Fruit fly (Drosophila melanogaster) whole organism, embryonic: ENCODE data around the gene Gcat.

Experiments used
- Blimp-1 ChIP-seq: fragments of 200-800 bp; sonication (Bioruptor generic); optimal IDR thresholded peaks from 3 replicates; lab custom pipeline; 2018; ENCODE audit warnings: missing biosample characterization, missing genetic modification characterization, mild to moderate bottlenecking, moderate library complexity, missing genetic modification reagents
- CG11085 ChIP-seq: fragments of 200-800 bp; sonication (Bioruptor generic); IDR thresholded peaks from 2 replicates; pipeline ENCODE4 v1.3.6; 2022; ENCODE audit warnings: missing biosample characterization, missing genetic modification characterization
- CG12299 ChIP-seq: fragments of 200-800 bp; sonication (Bioruptor generic); optimal IDR thresholded peaks from 2 replicates; lab custom pipeline; 2018; ENCODE audit warnings: missing biosample characterization, mild to moderate bottlenecking, missing genetic modification characterization
- CG12659 ChIP-seq: fragments of 200-800 bp; sonication (Bioruptor generic); optimal IDR thresholded peaks from 3 replicates; lab custom pipeline; 2017; ENCODE audit warnings: mild to moderate bottlenecking, missing biosample characterization, missing genetic modification reagents, missing genetic modification characterization
- CG12942 ChIP-seq: fragments of 200-800 bp; sonication (Bioruptor generic); optimal IDR thresholded peaks from 3 replicates; lab custom pipeline; 2016; ENCODE audit warnings: missing biosample characterization, missing genetic modification characterization
- CG14710 ChIP-seq: fragments of 200-800 bp; sonication (Bioruptor generic); optimal IDR thresholded peaks from 3 replicates; lab custom pipeline; 2019; ENCODE audit warnings: missing biosample characterization, mild to moderate bottlenecking, missing genetic modification characterization, moderate library complexity
- CG14965 ChIP-seq: fragments of 200-800 bp; sonication (Bioruptor generic); optimal IDR thresholded peaks from 2 replicates; lab custom pipeline; 2016; ENCODE audit warnings: missing biosample characterization, missing genetic modification characterization, borderline replicate concordance
- CG1529 ChIP-seq: fragments of 200-800 bp; sonication (Bioruptor generic); optimal IDR thresholded peaks from 3 replicates; lab custom pipeline; 2018; ENCODE audit warnings: missing biosample characterization, missing genetic modification characterization
- CG15601 ChIP-seq: fragments of 200-800 bp; sonication (Bioruptor generic); optimal IDR thresholded peaks from 3 replicates; lab custom pipeline; 2019; ENCODE audit warnings: missing biosample characterization, mild to moderate bottlenecking, missing genetic modification characterization, moderate library complexity
- CG17568 ChIP-seq: fragments of 200-800 bp; sonication (Bioruptor generic); optimal IDR thresholded peaks from 2 replicates; lab custom pipeline; 2018; ENCODE audit warnings: missing biosample characterization, mild to moderate bottlenecking, missing genetic modification characterization, moderate library complexity
- CG18599 ChIP-seq: fragments of 200-800 bp; sonication (Bioruptor generic); optimal IDR thresholded peaks from 3 replicates; lab custom pipeline; 2017; ENCODE audit warnings: missing biosample characterization, missing genetic modification characterization, mild to moderate bottlenecking, moderate library complexity, missing genetic modification reagents
- CG31365 ChIP-seq: fragments of 200-800 bp; sonication (Bioruptor generic); optimal IDR thresholded peaks from 2 replicates; lab custom pipeline; 2018; ENCODE audit warnings: missing biosample characterization, mild to moderate bottlenecking, missing genetic modification characterization
- CG42726 ChIP-seq: fragments of 200-800 bp; sonication (Bioruptor generic); IDR thresholded peaks from 2 replicates; pipeline ENCODE4 v1.3.6; 2022; ENCODE audit warnings: missing biosample characterization, missing genetic modification characterization; ENCODE audit not compliant: partially characterized antibody
- CG43689 ChIP-seq: fragments of 200-800 bp; sonication (Bioruptor generic); IDR thresholded peaks from 2 replicates; pipeline ENCODE4 v1.3.6; 2022; ENCODE audit warnings: missing biosample characterization, missing genetic modification characterization
- CG5953 ChIP-seq: fragments of 200-800 bp; sonication (Bioruptor generic); IDR thresholded peaks from 2 replicates; pipeline ENCODE4 v1.3.6; 2022; ENCODE audit warnings: missing biosample characterization, missing genetic modification characterization
- CG6854 ChIP-seq: fragments of 200-800 bp; sonication (Bioruptor generic); optimal IDR thresholded peaks from 3 replicates; lab custom pipeline; 2017; ENCODE audit warnings: missing biosample characterization, mild to moderate bottlenecking, missing genetic modification characterization
- CG7786 ChIP-seq: fragments of 200-800 bp; sonication (Bioruptor generic); optimal IDR thresholded peaks from 2 replicates; lab custom pipeline; 2016; ENCODE audit warnings: missing biosample characterization, missing genetic modification characterization
- D19B ChIP-seq: fragments of 200-800 bp; sonication (Bioruptor generic); optimal IDR thresholded peaks from 2 replicates; lab custom pipeline; 2017; ENCODE audit warnings: missing biosample characterization, mild to moderate bottlenecking, missing genetic modification characterization
- Dad ChIP-seq: fragments of 200-800 bp; sonication (Bioruptor generic); optimal IDR thresholded peaks from 3 replicates; lab custom pipeline; 2016; ENCODE audit warnings: missing biosample characterization, missing genetic modification characterization
- Dbx ChIP-seq: fragments of 200-800 bp; sonication (Bioruptor generic); IDR thresholded peaks from 3 replicates; pipeline ENCODE4 v1.3.6; 2022; ENCODE audit warnings: missing biosample characterization, missing genetic modification characterization
- Dll ChIP-seq: fragments of 200-800 bp; sonication (Bioruptor generic); IDR thresholded peaks from 4 replicates; pipeline ENCODE4 v1.3.6; 2022; ENCODE audit warnings: missing biosample characterization, missing genetic modification characterization; ENCODE audit not compliant: partially characterized antibody
- Fer2 ChIP-seq: fragments of 200-800 bp; sonication (Bioruptor generic); optimal IDR thresholded peaks from 2 replicates; lab custom pipeline; 2018; ENCODE audit warnings: missing biosample characterization, mild to moderate bottlenecking, missing genetic modification characterization, moderate library complexity
- Fer3 ChIP-seq: fragments of 200-800 bp; sonication (Bioruptor generic); optimal IDR thresholded peaks from 2 replicates; lab custom pipeline; 2018; ENCODE audit warnings: missing biosample characterization, mild to moderate bottlenecking, missing genetic modification characterization, moderate library complexity
- Hmx ChIP-seq: fragments of 200-800 bp; sonication (Bioruptor generic); optimal IDR thresholded peaks from 2 replicates; lab custom pipeline; 2016; ENCODE audit warnings: missing biosample characterization, missing genetic modification characterization
- Meics ChIP-seq: fragments of 200-800 bp; sonication (Bioruptor generic); optimal IDR thresholded peaks from 2 replicates; lab custom pipeline; 2017; ENCODE audit warnings: missing biosample characterization, mild to moderate bottlenecking, missing genetic modification characterization
- NK7.1 ChIP-seq: fragments of 200-800 bp; sonication (Bioruptor generic); optimal IDR thresholded peaks from 3 replicates; lab custom pipeline; 2016; ENCODE audit warnings: missing biosample characterization, missing genetic modification characterization
- Poxn ChIP-seq: fragments of 200-800 bp; sonication (Bioruptor generic); IDR thresholded peaks from 2 replicates; pipeline ENCODE4 v1.3.6; 2022; ENCODE audit warnings: missing biosample characterization, missing genetic modification characterization
- Sry-β ChIP-seq: fragments of 200-800 bp; sonication (Bioruptor generic); optimal IDR thresholded peaks from 2 replicates; lab custom pipeline; 2018; ENCODE audit warnings: missing biosample characterization, mild to moderate bottlenecking, missing genetic modification characterization, moderate library complexity
- Trl ChIP-seq, 3 experiments: fragments of >200 bp in 2 of 3; fragments of 200-800 bp in 1 of 3; sonication (Bioruptor generic) in 1 of 3; optimal IDR thresholded peaks; 2 replicates in 1 of 3; 3 replicates in 2 of 3; lab custom pipeline; 2016 to 2017; ENCODE audit warnings: missing biosample characterization in 1 of 3, missing genetic modification characterization in 1 of 3
- Vsx1 ChIP-seq: fragments of 200-800 bp; sonication (Bioruptor generic); optimal IDR thresholded peaks from 2 replicates; lab custom pipeline; 2017; ENCODE audit warnings: missing biosample characterization, mild to moderate bottlenecking, missing genetic modification characterization, missing genetic modification reagents
- amos ChIP-seq: fragments of 200-800 bp; sonication (Bioruptor generic); IDR thresholded peaks from 2 replicates; pipeline ENCODE4 v1.3.6; 2022; ENCODE audit warnings: missing biosample characterization, missing genetic modification characterization; ENCODE audit not compliant: partially characterized antibody
- bbx ChIP-seq: fragments of 200-800 bp; sonication (Bioruptor generic); IDR thresholded peaks from 2 replicates; pipeline ENCODE4 v1.3.6; 2022; ENCODE audit warnings: missing biosample characterization, missing genetic modification characterization; ENCODE audit not compliant: partially characterized antibody
- ftz-f1 ChIP-seq: fragments of 200-800 bp; sonication (Bioruptor generic); optimal IDR thresholded peaks from 2 replicates; lab custom pipeline; 2016; ENCODE audit warnings: missing biosample characterization, missing genetic modification characterization
- gem ChIP-seq: fragments of 200-800 bp; sonication (Bioruptor generic); optimal IDR thresholded peaks from 2 replicates; lab custom pipeline; 2019; ENCODE audit warnings: missing biosample characterization, mild to moderate bottlenecking, missing genetic modification characterization, moderate library complexity
- grau ChIP-seq: fragments of 200-800 bp; optimal IDR thresholded peaks from 3 replicates; lab custom pipeline; 2019; ENCODE audit warnings: missing biosample characterization, mild to moderate bottlenecking, missing genetic modification characterization, moderate library complexity
- gsb ChIP-seq: fragments of 200-800 bp; sonication (Bioruptor generic); IDR thresholded peaks from 2 replicates; pipeline ENCODE4 v1.3.6; 2022; ENCODE audit warnings: missing biosample characterization, missing genetic modification characterization
- klu ChIP-seq: fragments of 200-800 bp; sonication (Bioruptor generic); IDR thresholded peaks from 2 replicates; pipeline ENCODE4 v1.3.6; 2022; ENCODE audit warnings: missing biosample characterization, missing genetic modification characterization
- lbe ChIP-seq: fragments of 200-800 bp; sonication (Bioruptor generic); optimal IDR thresholded peaks from 2 replicates; lab custom pipeline; 2016; ENCODE audit warnings: missing biosample characterization, mild to moderate bottlenecking, missing genetic modification characterization
- nau ChIP-seq: fragments of 200-800 bp; sonication (Bioruptor generic); optimal IDR thresholded peaks from 3 replicates; lab custom pipeline; 2017; ENCODE audit warnings: missing biosample characterization, mild to moderate bottlenecking, missing genetic modification characterization, missing genetic modification reagents
- nerfin-2 ChIP-seq: fragments of 200-800 bp; sonication (Bioruptor generic); IDR thresholded peaks from 2 replicates; pipeline ENCODE4 v1.3.6; 2022; ENCODE audit warnings: missing biosample characterization, missing genetic modification characterization; ENCODE audit not compliant: partially characterized antibody
- pb ChIP-seq: fragments of 200-800 bp; sonication (Bioruptor generic); optimal IDR thresholded peaks from 3 replicates; lab custom pipeline; 2016; ENCODE audit warnings: missing biosample characterization, missing genetic modification characterization
- peb ChIP-seq: fragments of 200-800 bp; sonication (Bioruptor generic); IDR thresholded peaks from 2 replicates; pipeline ENCODE4 v1.3.6; 2022; ENCODE audit warnings: missing biosample characterization, missing genetic modification characterization
- pros ChIP-seq: fragments of 200-800 bp; sonication (Bioruptor generic); optimal IDR thresholded peaks from 3 replicates; lab custom pipeline; 2019; ENCODE audit warnings: missing biosample characterization, mild to moderate bottlenecking, missing genetic modification characterization, moderate library complexity
- seq ChIP-seq: fragments of 200-800 bp; sonication (Bioruptor generic); IDR thresholded peaks from 2 replicates; pipeline ENCODE4 v1.3.6; 2022; ENCODE audit warnings: missing biosample characterization, missing genetic modification characterization
- sob ChIP-seq: fragments of 200-800 bp; sonication (Bioruptor generic); IDR thresholded peaks from 2 replicates; pipeline ENCODE4 v1.3.6; 2022; ENCODE audit warnings: missing biosample characterization, missing genetic modification characterization
- sqz ChIP-seq: fragments of 200-800 bp; sonication (Bioruptor generic); optimal IDR thresholded peaks from 3 replicates; lab custom pipeline; 2018; ENCODE audit warnings: missing biosample characterization, mild to moderate bottlenecking, missing genetic modification characterization
- stwl ChIP-seq: fragments of 200-800 bp; sonication (Bioruptor generic); optimal IDR thresholded peaks from 3 replicates; lab custom pipeline; 2018; ENCODE audit warnings: missing biosample characterization, mild to moderate bottlenecking, missing genetic modification characterization, moderate library complexity
- tgo ChIP-seq: fragments of 200-800 bp; sonication (Bioruptor generic); IDR thresholded peaks from 3 replicates; pipeline ENCODE4 v1.3.6; 2022; ENCODE audit warnings: missing biosample characterization, missing genetic modification characterization
- tna ChIP-seq: fragments of 200-800 bp; sonication (Bioruptor generic); IDR thresholded peaks from 2 replicates; pipeline ENCODE4 v1.3.6; 2022; ENCODE audit warnings: missing biosample characterization, missing genetic modification characterization; ENCODE audit not compliant: partially characterized antibody
- trem ChIP-seq: fragments of 200-800 bp; optimal IDR thresholded peaks from 3 replicates; lab custom pipeline; 2019; ENCODE audit warnings: missing biosample characterization, mild to moderate bottlenecking, missing genetic modification characterization, moderate library complexity

The Gcat gene

DNA sequence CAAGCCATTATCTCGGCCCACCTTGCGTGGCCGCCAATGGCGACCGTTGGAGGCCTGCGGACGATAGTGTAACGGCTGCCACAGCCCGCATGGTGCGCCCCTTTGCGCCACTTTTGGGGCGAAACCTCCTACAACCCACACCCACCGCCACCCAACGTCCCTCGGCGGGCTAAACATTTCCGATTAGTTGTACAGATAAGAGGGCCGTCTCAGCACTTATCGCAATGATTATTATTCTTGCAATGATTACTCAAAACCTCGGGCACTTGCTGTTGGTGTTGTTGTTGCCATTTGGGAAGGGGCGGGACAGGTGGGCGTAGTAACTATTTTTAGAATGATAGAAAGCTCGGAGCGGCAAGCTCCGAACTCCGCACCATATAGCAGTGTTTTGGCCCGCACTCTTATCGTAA, 28.0 kb downstream of the Gcat start (continued):
- 0 out of 2 replicates have a peak, but pooled peaks have one; percentile 6 for TF ChIP-seq amos (GFP tag; lab: Robert Waterston, UW)
- no peak for TF ChIP-seq Trl (optimal IDR thresholded peaks at IDR 0.05; lab: Kevin White, UChicago)
- TF ChIP-seq Trl (GFP tag; optimal IDR thresholded peaks at IDR 0.05; lab: Kevin White, UChicago): no peak
- no peak for TF ChIP-seq CG1529 (GFP tag; lab: Kevin White, UChicago)
- TF ChIP-seq Vsx1 (GFP tag; lab: Kevin White, UChicago): no peak
- no peak for TF ChIP-seq CG11085
- no peak for TF ChIP-seq Fer3 (tag; lab: Kevin White, UChicago)
- TF ChIP-seq ftz-f1 (GFP tag; lab: Kevin White, UChicago): peak; percentile 73
- no peak for TF ChIP-seq Dad (GFP tag; lab: Kevin White, UChicago)
- no peak for TF ChIP-seq CG6854 (GFP tag; lab: Kevin White, UChicago)
- TF ChIP-seq klu (GFP tag; lab: Robert Waterston, UW): no peak
- TF ChIP-seq CG12299: no peak
- no peak for TF ChIP-seq CG17568
- TF ChIP-seq seq (GFP tag; lab: Robert Waterston, UW): no peak
- TF ChIP-seq stwl (tag; lab: Kevin White, UChicago): no peak
- no peak for TF ChIP-seq gsb (GFP tag; lab: Robert Waterston, UW)
- TF ChIP-seq Dll (GFP tag; lab: Robert Waterston, UW): no peak
- TF ChIP-seq nerfin-2 (GFP tag; lab: Robert Waterston, UW): no peak
- TF ChIP-seq gem: no peak
- TF ChIP-seq bbx: no peak
- TF ChIP-seq CG14965 (GFP tag; lab: Kevin White, UChicago): no peak
- TF ChIP-seq pb (GFP tag; lab: Kevin White, UChicago): no peak
- TF ChIP-seq tgo (GFP tag; lab: Robert Waterston, UW): no peak
- peak; percentile 68 for TF ChIP-seq pros (GFP tag; lab: Kevin White, UChicago)
- TF ChIP-seq CG14710 (tag; lab: Kevin White, UChicago): no peak
- TF ChIP-seq grau (tag; lab: Kevin White, UChicago): no peak
- no peak for TF ChIP-seq CG42726
- TF ChIP-seq CG15601: no peak
- no peak for TF ChIP-seq sqz (GFP tag; lab: Kevin White, UChicago)
- TF ChIP-seq NK7.1: no peak
- TF ChIP-seq Fer2: no peak
- TF ChIP-seq peb (GFP tag; lab: Robert Waterston, UW): no peak
- no peak for TF ChIP-seq sob
- TF ChIP-seq lbe (GFP tag; lab: Kevin White, UChicago): no peak
- TF ChIP-seq Blimp-1 (GFP tag; lab: Kevin White, UChicago): no peak
- no peak for TF ChIP-seq Poxn (GFP tag; lab: Robert Waterston, UW)
- no peak for TF ChIP-seq CG7786 (GFP tag; lab: Kevin White, UChicago)
- TF ChIP-seq CG5953: no peak
- no peak for TF ChIP-seq Dbx (GFP tag; lab: Robert Waterston, UW)
- TF ChIP-seq CG12942 (GFP tag; lab: Kevin White, UChicago): no peak
- no peak for TF ChIP-seq D19B
- no peak for TF ChIP-seq CG31365 (tag; lab: Kevin White, UChicago)
- TF ChIP-seq CG12659: no peak
- TF ChIP-seq tna (GFP tag; lab: Robert Waterston, UW): no peak
- TF ChIP-seq Meics (GFP tag; lab: Kevin White, UChicago): no peak
- TF ChIP-seq CG18599 (GFP tag; lab: Kevin White, UChicago): peak; percentile 51
- no peak for TF ChIP-seq Hmx (GFP tag; lab: Kevin White, UChicago)
- peak; percentile 48 for TF ChIP-seq nau (GFP tag; lab: Kevin White, UChicago)
- no peak for TF ChIP-seq CG43689 (GFP tag; lab: Robert Waterston, UW)
- TF ChIP-seq trem (tag; lab: Kevin White, UChicago): no peak
- TF ChIP-seq Sry-β: no peak
